Fruit fly (Drosophila melanogaster) whole organism, embryonic: ENCODE data around the gene Syx13.

ENCODE experiments used
- Ada2b ChIP-seq: fragments of 200-800 bp; sonication (Bioruptor generic); IDR thresholded peaks from 2 replicates; pipeline ENCODE4 v1.3.6; 2022; ENCODE audit warnings: missing biosample characterization, missing genetic modification characterization
- B-H2 ChIP-seq: fragments of 200-800 bp; sonication (Bioruptor generic); optimal IDR thresholded peaks from 2 replicates; lab custom pipeline; 2018; ENCODE audit warnings: missing biosample characterization, mild to moderate bottlenecking, missing genetic modification characterization
- CG11504 ChIP-seq: fragments of 200-800 bp; sonication (Bioruptor generic); optimal IDR thresholded peaks from 3 replicates; lab custom pipeline; 2019; ENCODE audit warnings: missing biosample characterization, mild to moderate bottlenecking, missing genetic modification characterization, moderate library complexity
- CG12219 ChIP-seq: fragments of 200-800 bp; sonication (Bioruptor generic); optimal IDR thresholded peaks from 3 replicates; lab custom pipeline; 2018; ENCODE audit warnings: missing biosample characterization, mild to moderate bottlenecking, missing genetic modification characterization
- CG12391 ChIP-seq: fragments of 200-800 bp; sonication (Bioruptor generic); optimal IDR thresholded peaks from 3 replicates; lab custom pipeline; 2018; ENCODE audit warnings: missing biosample characterization, mild to moderate bottlenecking, missing genetic modification characterization, moderate library complexity
- CG12769 ChIP-seq: fragments of 200-800 bp; sonication (Bioruptor generic); optimal IDR thresholded peaks from 2 replicates; lab custom pipeline; 2019; ENCODE audit warnings: missing biosample characterization, mild to moderate bottlenecking, missing genetic modification characterization, moderate library complexity
- CG13424 ChIP-seq: fragments of 200-800 bp; sonication (Bioruptor generic); optimal IDR thresholded peaks from 2 replicates; lab custom pipeline; 2019; ENCODE audit warnings: missing biosample characterization, mild to moderate bottlenecking, missing genetic modification characterization, moderate library complexity
- CG15011 ChIP-seq: fragments of 200-800 bp; sonication (Bioruptor generic); optimal IDR thresholded peaks from 3 replicates; lab custom pipeline; 2018; ENCODE audit warnings: missing biosample characterization, mild to moderate bottlenecking, missing genetic modification characterization
- CG18262 ChIP-seq: fragments of 200-800 bp; optimal IDR thresholded peaks from 3 replicates; lab custom pipeline; 2019; ENCODE audit warnings: missing biosample characterization, mild to moderate bottlenecking, missing genetic modification characterization, moderate library complexity
- CG18764 ChIP-seq: fragments of 200-800 bp; sonication (Bioruptor generic); optimal IDR thresholded peaks from 3 replicates; lab custom pipeline; 2016; ENCODE audit warnings: missing biosample characterization, missing genetic modification characterization
- CG32767 ChIP-seq: fragments of 200-800 bp; sonication (Bioruptor generic); IDR thresholded peaks from 2 replicates; pipeline ENCODE4 v1.3.6; 2022; ENCODE audit warnings: missing biosample characterization, missing genetic modification characterization
- CG32772 ChIP-seq: fragments of 200-800 bp; sonication (Bioruptor generic); IDR thresholded peaks from 2 replicates; pipeline ENCODE4 v1.3.6; 2022; ENCODE audit warnings: missing biosample characterization, missing genetic modification characterization
- CG5953 ChIP-seq: fragments of 200-800 bp; sonication (Bioruptor generic); IDR thresholded peaks from 2 replicates; pipeline ENCODE4 v1.3.6; 2022; ENCODE audit warnings: missing biosample characterization, missing genetic modification characterization
- CG7745 ChIP-seq: fragments of 200-800 bp; sonication (Bioruptor generic); optimal IDR thresholded peaks from 2 replicates; lab custom pipeline; 2018; ENCODE audit warnings: missing biosample characterization, mild to moderate bottlenecking, missing genetic modification characterization, moderate library complexity
- Dbx ChIP-seq: fragments of 200-800 bp; sonication (Bioruptor generic); IDR thresholded peaks from 3 replicates; pipeline ENCODE4 v1.3.6; 2022; ENCODE audit warnings: missing biosample characterization, missing genetic modification characterization
- Dek ChIP-seq: fragments of 200-800 bp; sonication (Bioruptor generic); optimal IDR thresholded peaks from 3 replicates; lab custom pipeline; 2019; ENCODE audit warnings: missing biosample characterization, mild to moderate bottlenecking, missing genetic modification characterization, moderate library complexity
- Dll ChIP-seq: fragments of 200-800 bp; sonication (Bioruptor generic); IDR thresholded peaks from 4 replicates; pipeline ENCODE4 v1.3.6; 2022; ENCODE audit warnings: missing biosample characterization, missing genetic modification characterization; ENCODE audit not compliant: partially characterized antibody
- E2f2 ChIP-seq: fragments of 200-800 bp; sonication (Bioruptor generic); IDR thresholded peaks from 2 replicates; pipeline ENCODE4 v1.3.6; 2022; ENCODE audit warnings: missing biosample characterization, missing genetic modification characterization
- Eip74EF ChIP-seq, 2 experiments: fragments of 200-800 bp in 1 of 2; fragments of >200 bp in 1 of 2; sonication (Bioruptor generic) in 1 of 2; optimal IDR thresholded peaks; 2 replicates each; lab custom pipeline; 2017 to 2019; ENCODE audit warnings: missing biosample characterization in 2 of 2, missing genetic modification characterization in 2 of 2, mild to moderate bottlenecking in 1 of 2, moderate library complexity in 1 of 2
- Elba2 ChIP-seq: fragments of 200-800 bp; sonication (Bioruptor generic); optimal IDR thresholded peaks from 3 replicates; lab custom pipeline; 2016; ENCODE audit warnings: missing biosample characterization, missing genetic modification characterization
- HHEX ChIP-seq: fragments of 200-800 bp; sonication (Bioruptor generic); optimal IDR thresholded peaks from 3 replicates; lab custom pipeline; 2017; ENCODE audit warnings: missing biosample characterization, mild to moderate bottlenecking, missing genetic modification characterization, missing genetic modification reagents
- HLH3B ChIP-seq: fragments of 200-800 bp; sonication (Bioruptor generic); IDR thresholded peaks from 2 replicates; pipeline ENCODE4 v1.3.6; 2022; ENCODE audit warnings: missing biosample characterization, missing genetic modification characterization
- HLH54F ChIP-seq: fragments of 200-800 bp; sonication (Bioruptor generic); optimal IDR thresholded peaks from 3 replicates; lab custom pipeline; 2016; ENCODE audit warnings: missing biosample characterization, missing genetic modification characterization
- Hr78 ChIP-seq, 2 experiments: fragments of 200-800 bp in 1 of 2; fragments of >200 bp in 1 of 2; sonication (Bioruptor generic) in 1 of 2; optimal IDR thresholded peaks; 2 replicates each; lab custom pipeline; 2017 to 2019; ENCODE audit warnings: missing biosample characterization in 2 of 2, missing genetic modification characterization in 2 of 2, mild to moderate bottlenecking in 1 of 2, moderate library complexity in 1 of 2
- Kr ChIP-seq: fragments of 200-800 bp; sonication (Bioruptor generic); optimal IDR thresholded peaks from 2 replicates; lab custom pipeline; 2017; ENCODE audit warnings: missing biosample characterization, mild to moderate bottlenecking, missing genetic modification characterization
- Mes4 ChIP-seq: fragments of 200-800 bp; sonication (Bioruptor generic); optimal IDR thresholded peaks from 2 replicates; lab custom pipeline; 2016; ENCODE audit warnings: missing biosample characterization, missing genetic modification characterization
- Nf-YC ChIP-seq: fragments of 200-800 bp; optimal IDR thresholded peaks from 3 replicates; lab custom pipeline; 2019; ENCODE audit warnings: missing biosample characterization, mild to moderate bottlenecking, missing genetic modification characterization, moderate library complexity
- Spps ChIP-seq: fragments of 200-800 bp; sonication (Bioruptor generic); optimal IDR thresholded peaks from 2 replicates; lab custom pipeline; 2018; ENCODE audit warnings: missing biosample characterization, mild to moderate bottlenecking, missing genetic modification characterization
- Sry-δ ChIP-seq: fragments of 200-800 bp; sonication (Bioruptor generic); optimal IDR thresholded peaks from 2 replicates; lab custom pipeline; 2016; ENCODE audit warnings: missing biosample characterization, missing genetic modification characterization
- Stat92E ChIP-seq, 3 experiments: fragments of >200 bp in 2 of 3; fragments of 200-800 bp in 1 of 3; sonication (Bioruptor generic) in 1 of 3; optimal IDR thresholded peaks; 2 replicates each; lab custom pipeline; 2017 to 2019; ENCODE audit warnings: missing biosample characterization in 3 of 3, missing genetic modification characterization in 3 of 3, mild to moderate bottlenecking in 1 of 3, moderate library complexity in 1 of 3
- Vsx1 ChIP-seq: fragments of 200-800 bp; sonication (Bioruptor generic); optimal IDR thresholded peaks from 2 replicates; lab custom pipeline; 2017; ENCODE audit warnings: missing biosample characterization, mild to moderate bottlenecking, missing genetic modification characterization, missing genetic modification reagents
- amos ChIP-seq: fragments of 200-800 bp; sonication (Bioruptor generic); IDR thresholded peaks from 2 replicates; pipeline ENCODE4 v1.3.6; 2022; ENCODE audit warnings: missing biosample characterization, missing genetic modification characterization; ENCODE audit not compliant: partially characterized antibody
- btn ChIP-seq: fragments of 200-800 bp; sonication (Bioruptor generic); optimal IDR thresholded peaks from 2 replicates; lab custom pipeline; 2016; ENCODE audit warnings: missing biosample characterization, missing genetic modification characterization
- chn ChIP-seq: fragments of 200-800 bp; sonication (Bioruptor generic); optimal IDR thresholded peaks from 2 replicates; lab custom pipeline; 2016; ENCODE audit warnings: missing biosample characterization, missing genetic modification characterization
- fd102C ChIP-seq: fragments of 200-800 bp; sonication (Bioruptor generic); optimal IDR thresholded peaks from 2 replicates; lab custom pipeline; 2018; ENCODE audit warnings: missing biosample characterization, mild to moderate bottlenecking, missing genetic modification characterization, moderate library complexity
- gem ChIP-seq: fragments of 200-800 bp; sonication (Bioruptor generic); optimal IDR thresholded peaks from 2 replicates; lab custom pipeline; 2019; ENCODE audit warnings: missing biosample characterization, mild to moderate bottlenecking, missing genetic modification characterization, moderate library complexity
- grau ChIP-seq: fragments of 200-800 bp; optimal IDR thresholded peaks from 3 replicates; lab custom pipeline; 2019; ENCODE audit warnings: missing biosample characterization, mild to moderate bottlenecking, missing genetic modification characterization, moderate library complexity
- ind ChIP-seq: fragments of 200-800 bp; sonication (Bioruptor generic); optimal IDR thresholded peaks from 3 replicates; lab custom pipeline; 2016; ENCODE audit warnings: missing biosample characterization, missing genetic modification characterization
- insv ChIP-seq, 2 experiments: fragments of 200-800 bp; sonication (Bioruptor generic); optimal IDR thresholded peaks; 3 replicates each; lab custom pipeline; 2016 to 2018; ENCODE audit warnings: missing biosample characterization in 2 of 2, missing genetic modification characterization in 2 of 2
- lilli ChIP-seq: fragments of 200-800 bp; sonication (Bioruptor generic); optimal IDR thresholded peaks from 3 replicates; lab custom pipeline; 2016; ENCODE audit warnings: missing biosample characterization, missing genetic modification characterization
- prd ChIP-seq, 3 experiments: fragments of >200 bp in 2 of 3; fragments of 200-800 bp in 1 of 3; sonication (Bioruptor generic) in 1 of 3; optimal IDR thresholded peaks in 2 of 3; IDR thresholded peaks in 1 of 3; 2 replicates in 2 of 3; 3 replicates in 1 of 3; pipeline versions ENCODE4 v1.3.6 to Lab custom; 2017 to 2022; ENCODE audit warnings: missing biosample characterization in 1 of 3, missing genetic modification characterization in 1 of 3
- pros ChIP-seq: fragments of 200-800 bp; sonication (Bioruptor generic); optimal IDR thresholded peaks from 3 replicates; lab custom pipeline; 2019; ENCODE audit warnings: missing biosample characterization, mild to moderate bottlenecking, missing genetic modification characterization, moderate library complexity
- pum ChIP-seq: fragments of 200-800 bp; sonication (Bioruptor generic); optimal IDR thresholded peaks from 2 replicates; lab custom pipeline; 2016; ENCODE audit warnings: missing biosample characterization, missing genetic modification characterization
- ranshi ChIP-seq: fragments of 200-800 bp; sonication (Bioruptor generic); IDR thresholded peaks from 2 replicates; pipeline ENCODE4 v1.3.6; 2022; ENCODE audit warnings: missing biosample characterization, missing genetic modification characterization
- sens ChIP-seq: fragments of 200-800 bp; sonication (Bioruptor generic); peaks from one replicate; lab custom pipeline; 2016; ENCODE audit warnings: missing biosample characterization, missing genetic modification characterization
- sisA ChIP-seq: fragments of 200-800 bp; sonication (Bioruptor generic); IDR thresholded peaks from 2 replicates; pipeline ENCODE4 v1.3.6; 2022; ENCODE audit warnings: missing biosample characterization, missing genetic modification characterization
- slp2 ChIP-seq: fragments of 200-800 bp; sonication (Bioruptor generic); optimal IDR thresholded peaks from 2 replicates; lab custom pipeline; 2016; ENCODE audit warnings: missing biosample characterization, missing genetic modification characterization
- sob ChIP-seq: fragments of 200-800 bp; sonication (Bioruptor generic); IDR thresholded peaks from 2 replicates; pipeline ENCODE4 v1.3.6; 2022; ENCODE audit warnings: missing biosample characterization, missing genetic modification characterization
- unc-4 ChIP-seq: fragments of 200-800 bp; sonication (Bioruptor generic); IDR thresholded peaks from 2 replicates; pipeline ENCODE4 v1.3.6; 2022; ENCODE audit warnings: missing biosample characterization, missing genetic modification characterization; ENCODE audit not compliant: partially characterized antibody

Syx13 gene

DNA sequence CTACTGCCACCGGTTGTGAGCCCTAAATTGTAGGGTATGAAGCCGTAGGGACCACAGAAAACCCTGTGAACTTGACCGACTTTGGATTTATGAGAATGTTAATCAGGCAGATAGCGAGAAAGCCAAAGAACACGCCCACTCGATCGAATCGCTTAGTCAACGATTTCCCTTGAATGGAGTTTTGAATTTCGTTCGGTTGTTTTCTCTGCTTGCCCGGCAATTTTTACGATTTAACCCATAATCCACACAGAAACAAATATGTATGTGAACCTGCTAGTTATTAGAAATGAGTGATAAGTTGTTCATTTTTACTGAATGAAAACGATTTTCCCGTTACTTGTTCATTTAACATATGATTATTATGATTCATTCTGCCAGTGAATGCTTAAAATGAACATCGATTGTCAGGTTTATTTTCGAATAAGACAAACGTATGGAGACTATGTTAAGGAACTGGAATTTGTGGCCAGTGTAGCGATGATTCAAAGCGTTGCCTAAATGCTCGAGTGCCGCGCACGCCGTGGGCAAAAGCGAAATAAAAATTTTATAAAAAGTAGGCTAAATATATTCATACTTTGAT lies 14.1 kb upstream of the Syx13 start (continued):
- TF ChIP-seq unc-4 (GFP tag; lab: Robert Waterston, UW) (no peak), Sry-δ (GFP tag; lab: Kevin White, UChicago) (no peak), Elba2 (GFP tag; lab: Kevin White, UChicago) (no peak), gem (peak; percentile 53), Eip74EF (GFP tag; optimal IDR thresholded peaks at IDR 0.05; lab: Kevin White, UChicago) (no peak), CG15011 (GFP tag; lab: Kevin White, UChicago) (no peak), prd (optimal IDR thresholded peaks at IDR 0.05; lab: Kevin White, UChicago) (no peak), prd (GFP tag; IDR thresholded peaks at IDR 0.05; lab: Robert Waterston, UW) (peak; percentile 39; the same call in 1 of the 3 replicates), HLH54F (GFP tag; lab: Kevin White, UChicago) (no peak), ind (GFP tag; lab: Kevin White, UChicago) (peak; percentile 0), CG13424 (tag; lab: Kevin White, UChicago) (peak; percentile 30), CG11504 (tag; lab: Kevin White, UChicago) (peak; percentile 61), fd102C (GFP tag; lab: Kevin White, UChicago) (no peak), CG12769 (tag; lab: Kevin White, UChicago) (peak; percentile 20), Kr (GFP tag; lab: Kevin White, UChicago) (no peak), HHEX (GFP tag; lab: Kevin White, UChicago) (peak; percentile 27), Mes4 (GFP tag; lab: Kevin White, UChicago) (no peak), lilli (GFP tag; lab: Kevin White, UChicago) (peak; percentile 7), HLH3B (GFP tag; lab: Robert Waterston, UW) (no peak), ranshi (GFP tag; lab: Robert Waterston, UW) (no peak), btn (GFP tag; lab: Kevin White, UChicago) (no peak), Spps (tag; lab: Kevin White, UChicago) (no peak), Hr78 (GFP tag; optimal IDR thresholded peaks at IDR 0.05; lab: Kevin White, UChicago) (no peak), CG32767 (GFP tag; lab: Robert Waterston, UW) (no peak), Dll (GFP tag; lab: Robert Waterston, UW) (no peak), pros (GFP tag; lab: Kevin White, UChicago) (no peak), B-H2 (GFP tag; lab: Kevin White, UChicago) (no peak), Stat92E (GFP tag; optimal IDR thresholded peaks at IDR 0.05; lab: Kevin White, UChicago) (no peak), CG32772 (GFP tag; lab: Robert Waterston, UW) (no peak), Dbx (GFP tag; lab: Robert Waterston, UW) (no peak), grau (peak; percentile 39), Vsx1 (GFP tag; lab: Kevin White, UChicago) (no peak), sisA (GFP tag; lab: Robert Waterston, UW) (no peak), sens (peak; percentile 79), Dek (no peak), CG12219 (GFP tag; lab: Kevin White, UChicago) (no peak), sob (GFP tag; lab: Robert Waterston, UW) (peak; percentile 18; the same call in 1 of the 2 replicates), insv (GFP tag; optimal IDR thresholded peaks at IDR 0.05; lab: Kevin White, UChicago) (no peak), CG18262 (tag; lab: Kevin White, UChicago) (peak; percentile 25), chn (no peak), CG7745 (no peak), slp2 (no peak), CG18764 (GFP tag; lab: Kevin White, UChicago) (no peak), E2f2 (GFP tag; lab: Robert Waterston, UW) (no peak), CG5953 (GFP tag; lab: Robert Waterston, UW) (no peak), amos (GFP tag; lab: Robert Waterston, UW) (no peak), CG12391 (tag; lab: Kevin White, UChicago) (peak; percentile 20), pum (GFP tag; lab: Kevin White, UChicago) (peak; percentile 10), Nf-YC (no peak), Ada2b (GFP tag; lab: Robert Waterston, UW) (no peak)
